Comparison of ENCODE assay signal across 1 fruit fly cellular context in the genomic region with DNA sequence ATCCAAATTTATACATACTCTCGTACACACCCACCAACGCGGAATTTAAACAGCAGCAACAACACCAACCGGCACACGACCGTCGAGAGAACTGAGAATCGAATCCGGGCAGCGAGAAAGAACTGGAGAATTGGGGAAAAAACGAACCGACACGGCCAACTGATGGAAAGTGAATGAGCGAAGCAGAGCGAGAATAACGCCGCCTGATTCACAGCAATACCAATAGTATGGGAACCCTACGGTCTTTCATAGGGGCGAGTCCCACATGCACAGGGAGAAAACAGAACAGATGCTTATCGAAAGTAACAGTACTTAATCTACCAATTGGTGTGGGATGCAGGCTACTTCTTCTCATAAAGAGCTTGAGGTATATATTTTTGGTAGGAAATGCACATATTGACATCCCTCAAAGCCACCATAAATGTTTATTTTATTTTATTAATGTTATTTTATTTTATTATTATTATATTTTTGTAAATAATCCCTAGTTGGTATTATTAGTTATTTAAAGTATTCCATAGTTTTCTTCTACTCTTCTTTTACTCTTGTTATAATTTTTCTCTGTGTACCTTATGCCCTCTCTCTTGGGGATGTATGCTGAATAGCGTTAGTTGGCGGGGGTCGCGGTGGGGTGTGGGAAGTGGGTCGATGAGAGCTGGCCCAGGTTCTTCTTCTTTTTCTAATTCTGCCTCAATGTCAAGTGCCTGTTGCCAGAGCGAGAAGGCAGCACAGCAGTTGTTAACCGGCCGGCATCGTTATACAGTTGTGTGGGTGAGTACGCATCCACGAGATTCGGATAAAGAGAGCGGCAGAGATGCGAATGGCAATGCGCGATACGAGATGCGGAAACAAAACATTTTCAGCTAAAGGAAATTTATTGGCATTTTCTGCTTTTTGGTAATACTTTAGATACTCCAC.
TF ChIP-seq lines count a peak whose summit lies in the region.

Gene CG17544, minus strand, starts transcription at position 177 of the 918 bp plus-strand sequence.

TF ChIP-seq in whole organism, embryonic, 481 proteins besides CTCF, POLR2A, EP300 and RAD21 (continued from another document and continues in another):
- TF ChIP-seq sd (tag; optimal IDR thresholded peaks at IDR 0.05; lab: Kevin White, UChicago) = peak; percentile 75
- peak; percentile 81 for TF ChIP-seq CG15601 (tag; optimal IDR thresholded peaks at IDR 0.05; lab: Kevin White, UChicago)
- TF ChIP-seq CG4617 (GFP tag; optimal IDR thresholded peaks at IDR 0.05; lab: Kevin White, UChicago; ENCODE audit: borderline replicate concordance) = peak; percentile 36
- no peak for TF ChIP-seq ham (GFP tag; IDR thresholded peaks at IDR 0.05; lab: Robert Waterston, UW)
- no peak for TF ChIP-seq sim (GFP tag; IDR thresholded peaks at IDR 0.05; lab: Robert Waterston, UW)
- TF ChIP-seq Mrtf (GFP tag; IDR thresholded peaks at IDR 0.05; lab: Robert Waterston, UW) = 0 out of 3 replicates have a peak, but pooled peaks have one; percentile 52
- TF ChIP-seq CG34224 (GFP tag; IDR thresholded peaks at IDR 0.05; lab: Robert Waterston, UW; ENCODE audit: partially characterized antibody) = peak; percentile 48; the same call in 2 of the 3 replicates
- TF ChIP-seq CG31224 (GFP tag; IDR thresholded peaks at IDR 0.05; lab: Robert Waterston, UW) = peak; percentile 46; the same call in 1 of the 2 replicates
- no peak for TF ChIP-seq ro (GFP tag; IDR thresholded peaks at IDR 0.05; lab: Robert Waterston, UW)
- no peak for TF ChIP-seq ato (GFP tag; IDR thresholded peaks at IDR 0.05; lab: Robert Waterston, UW; ENCODE audit: partially characterized antibody)
- peak; percentile 71 for TF ChIP-seq CG15696 (tag; optimal IDR thresholded peaks at IDR 0.05; lab: Kevin White, UChicago)
- no peak for TF ChIP-seq zen2 (GFP tag; IDR thresholded peaks at IDR 0.05; lab: Robert Waterston, UW; ENCODE audit: partially characterized antibody)
- TF ChIP-seq CG11093 (GFP tag; IDR thresholded peaks at IDR 0.05; lab: Robert Waterston, UW) = peak; percentile 50; the same call in 1 of the 3 replicates
- peak; percentile 62 for TF ChIP-seq az2 (GFP tag; optimal IDR thresholded peaks at IDR 0.05; lab: Kevin White, UChicago)
- peak; percentile 90 for TF ChIP-seq cg (GFP tag; optimal IDR thresholded peaks at IDR 0.05; lab: Kevin White, UChicago)
- TF ChIP-seq da (GFP tag; optimal IDR thresholded peaks at IDR 0.05; lab: Kevin White, UChicago) = no peak
- TF ChIP-seq CG11695 (GFP tag; IDR thresholded peaks at IDR 0.05; lab: Robert Waterston, UW) = 0 out of 3 replicates have a peak, but pooled peaks have one; percentile 64
- peak; percentile 68 for TF ChIP-seq mirr (GFP tag; optimal IDR thresholded peaks at IDR 0.05; lab: Kevin White, UChicago)
- peak; percentile 33 for TF ChIP-seq pnt (GFP tag; optimal IDR thresholded peaks at IDR 0.05; lab: Kevin White, UChicago)
- TF ChIP-seq MBD-R2 (GFP tag; IDR thresholded peaks at IDR 0.05; lab: Robert Waterston, UW) = no peak; the same call in 1 of the 2 replicates
- no peak for TF ChIP-seq Atf-2 (GFP tag; optimal IDR thresholded peaks at IDR 0.05; lab: Kevin White, UChicago)
- TF ChIP-seq CG10274 (GFP tag; optimal IDR thresholded peaks at IDR 0.05; lab: Kevin White, UChicago) = peak; percentile 56
- TF ChIP-seq disco-r (GFP tag; optimal IDR thresholded peaks at IDR 0.05; lab: Kevin White, UChicago) = no peak
- no peak for TF ChIP-seq Sin3A (optimal IDR thresholded peaks at IDR 0.05; lab: Kevin White, UChicago)
- peak; percentile 81 for TF ChIP-seq CG13296 (GFP tag; optimal IDR thresholded peaks at IDR 0.05; lab: Kevin White, UChicago)
- no peak for TF ChIP-seq emc (GFP tag; optimal IDR thresholded peaks at IDR 0.05; lab: Kevin White, UChicago)
- TF ChIP-seq CG6791 (GFP tag; IDR thresholded peaks at IDR 0.05; lab: Robert Waterston, UW; ENCODE audit: partially characterized antibody) = peak; percentile 32; the same call in 1 of the 3 replicates
- peak; percentile 99 for TF ChIP-seq CG17385 (GFP tag; optimal IDR thresholded peaks at IDR 0.05; lab: Kevin White, UChicago)
- peak; percentile 74 for TF ChIP-seq nerfin-1 (tag; optimal IDR thresholded peaks at IDR 0.05; lab: Kevin White, UChicago)
- peak; percentile 11; the same call in 1 of the 3 replicates for TF ChIP-seq jigr1 (GFP tag; IDR thresholded peaks at IDR 0.05; lab: Robert Waterston, UW)
- TF ChIP-seq caup (GFP tag; optimal IDR thresholded peaks at IDR 0.05; lab: Kevin White, UChicago; ENCODE audit: severe bottlenecking) = peak; percentile 72
- TF ChIP-seq CG10366 (GFP tag; IDR thresholded peaks at IDR 0.05; lab: Robert Waterston, UW) = no peak; the same call in 1 of the 2 replicates
- TF ChIP-seq CG7357 (GFP tag; IDR thresholded peaks at IDR 0.05; lab: Robert Waterston, UW) = 0 out of 3 replicates have a peak, but pooled peaks have one; percentile 42
- TF ChIP-seq CG9437 (GFP tag; optimal IDR thresholded peaks at IDR 0.05; lab: Kevin White, UChicago) = peak; percentile 82
- no peak for TF ChIP-seq Lpt (GFP tag; optimal IDR thresholded peaks at IDR 0.05; lab: Kevin White, UChicago)
- TF ChIP-seq sens (GFP tag; lab: Kevin White, UChicago) = peak; percentile 84
- no peak for TF ChIP-seq HmgD (GFP tag; optimal IDR thresholded peaks at IDR 0.05; lab: Kevin White, UChicago)
- TF ChIP-seq ac (GFP tag; optimal IDR thresholded peaks at IDR 0.05; lab: Kevin White, UChicago) = peak; percentile 9
- TF ChIP-seq D (optimal IDR thresholded peaks at IDR 0.05; lab: Kevin White, UChicago) = no peak
- peak; percentile 83 for TF ChIP-seq D (GFP tag; optimal IDR thresholded peaks at IDR 0.05; lab: Kevin White, UChicago)
- no peak for TF ChIP-seq CG11696 (GFP tag; IDR thresholded peaks at IDR 0.05; lab: Robert Waterston, UW)
- peak; percentile 12 for TF ChIP-seq CG18011 (GFP tag; optimal IDR thresholded peaks at IDR 0.05; lab: Kevin White, UChicago)
- TF ChIP-seq Poxn (GFP tag; IDR thresholded peaks at IDR 0.05; lab: Robert Waterston, UW) = 0 out of 2 replicates have a peak, but pooled peaks have one; percentile 51
- peak; percentile 89 for TF ChIP-seq CG10979 (tag; optimal IDR thresholded peaks at IDR 0.05; lab: Kevin White, UChicago)
- peak; percentile 49; the same call in 1 of the 3 replicates for TF ChIP-seq ase (GFP tag; IDR thresholded peaks at IDR 0.05; lab: Robert Waterston, UW)
- TF ChIP-seq tll (GFP tag; optimal IDR thresholded peaks at IDR 0.05; lab: Kevin White, UChicago) = no peak
- no peak for TF ChIP-seq slou (GFP tag; optimal IDR thresholded peaks at IDR 0.05; lab: Kevin White, UChicago)
- TF ChIP-seq mam (GFP tag; optimal IDR thresholded peaks at IDR 0.05; lab: Kevin White, UChicago) = peak; percentile 63
- TF ChIP-seq NK7.1 (GFP tag; optimal IDR thresholded peaks at IDR 0.05; lab: Kevin White, UChicago) = no peak
- TF ChIP-seq CG8924 (tag; optimal IDR thresholded peaks at IDR 0.05; lab: Kevin White, UChicago) = peak; percentile 92
- peak; percentile 88 for TF ChIP-seq Hand (GFP tag; optimal IDR thresholded peaks at IDR 0.05; lab: Kevin White, UChicago)
- peak; percentile 36 for TF ChIP-seq CG3407 (GFP tag; optimal IDR thresholded peaks at IDR 0.05; lab: Kevin White, UChicago)
- peak; percentile 83 for TF ChIP-seq CG10267 (tag; optimal IDR thresholded peaks at IDR 0.05; lab: Kevin White, UChicago)
- no peak for TF ChIP-seq GATAe (GFP tag; conservative IDR thresholded peaks at IDR 0.05; lab: Robert Waterston, UW)
- TF ChIP-seq dan (GFP tag; IDR thresholded peaks at IDR 0.05; lab: Robert Waterston, UW) = no peak
- peak; percentile 71 for TF ChIP-seq Sox102F (GFP tag; optimal IDR thresholded peaks at IDR 0.05; lab: Kevin White, UChicago)
- TF ChIP-seq CG12769 (tag; optimal IDR thresholded peaks at IDR 0.05; lab: Kevin White, UChicago) = peak; percentile 83
- no peak for TF ChIP-seq bab2 (GFP tag; optimal IDR thresholded peaks at IDR 0.05; lab: Kevin White, UChicago)
- no peak for TF ChIP-seq Bdp1 (GFP tag; optimal IDR thresholded peaks at IDR 0.05; lab: Kevin White, UChicago)
- TF ChIP-seq pb (GFP tag; optimal IDR thresholded peaks at IDR 0.05; lab: Kevin White, UChicago) = no peak
- TF ChIP-seq CG17802 (tag; optimal IDR thresholded peaks at IDR 0.05; lab: Kevin White, UChicago) = peak; percentile 4
- peak; percentile 92 for TF ChIP-seq CG18262 (tag; optimal IDR thresholded peaks at IDR 0.05; lab: Kevin White, UChicago)
- peak; percentile 83 for TF ChIP-seq CG33557 (GFP tag; optimal IDR thresholded peaks at IDR 0.05; lab: Kevin White, UChicago)
- peak; percentile 40 for TF ChIP-seq CG15514 (GFP tag; optimal IDR thresholded peaks at IDR 0.05; lab: Kevin White, UChicago)
- no peak for TF ChIP-seq ara (GFP tag; IDR thresholded peaks at IDR 0.05; lab: Robert Waterston, UW)
- TF ChIP-seq Max (GFP tag; optimal IDR thresholded peaks at IDR 0.05; lab: Kevin White, UChicago) = no peak
- peak; percentile 69 for TF ChIP-seq Xrp1 (GFP tag; IDR thresholded peaks at IDR 0.05; lab: Robert Waterston, UW)
- TF ChIP-seq Sry-β (GFP tag; optimal IDR thresholded peaks at IDR 0.05; lab: Kevin White, UChicago) = peak; percentile 87
- TF ChIP-seq CG32772 (GFP tag; IDR thresholded peaks at IDR 0.05; lab: Robert Waterston, UW) = peak; percentile 37; the same call in 1 of the 2 replicates
- no peak for TF ChIP-seq knrl (GFP tag; IDR thresholded peaks at IDR 0.05; lab: Robert Waterston, UW; ENCODE audit: partially characterized antibody)
- peak; percentile 90 for TF ChIP-seq CoRest (tag; optimal IDR thresholded peaks at IDR 0.05; lab: Kevin White, UChicago)
- peak; percentile 30 for TF ChIP-seq CG5180 (GFP tag; optimal IDR thresholded peaks at IDR 0.05; lab: Kevin White, UChicago)
- TF ChIP-seq CG17186 (GFP tag; optimal IDR thresholded peaks at IDR 0.05; lab: Kevin White, UChicago) = no peak
- peak; percentile 67 for TF ChIP-seq CG4404 (GFP tag; IDR thresholded peaks at IDR 0.05; lab: Robert Waterston, UW)
- no peak for TF ChIP-seq CG11398 (GFP tag; optimal IDR thresholded peaks at IDR 0.05; lab: Kevin White, UChicago)
- TF ChIP-seq CG2678 (tag; optimal IDR thresholded peaks at IDR 0.05; lab: Kevin White, UChicago) = peak; percentile 93
- TF ChIP-seq CG2129 (GFP tag; IDR thresholded peaks at IDR 0.05; lab: Robert Waterston, UW; ENCODE audit: partially characterized antibody) = no peak
- TF ChIP-seq CG4360 (GFP tag; IDR thresholded peaks at IDR 0.05; lab: Robert Waterston, UW) = peak; percentile 30; the same call in 1 of the 2 replicates
- peak; percentile 42 for TF ChIP-seq slp2 (GFP tag; optimal IDR thresholded peaks at IDR 0.05; lab: Kevin White, UChicago)
- peak; percentile 87 for TF ChIP-seq CG17361 (GFP tag; IDR thresholded peaks at IDR 0.05; lab: Robert Waterston, UW)
- peak; percentile 86 for TF ChIP-seq CG11504 (tag; optimal IDR thresholded peaks at IDR 0.05; lab: Kevin White, UChicago)
- TF ChIP-seq Taf1 (GFP tag; IDR thresholded peaks at IDR 0.05; lab: Robert Waterston, UW) = peak; percentile 9; the same call in 1 of the 2 replicates
- TF ChIP-seq jing (GFP tag; optimal IDR thresholded peaks at IDR 0.05; lab: Kevin White, UChicago) = no peak
- peak; percentile 60 for TF ChIP-seq Rfx (GFP tag; IDR thresholded peaks at IDR 0.05; lab: Robert Waterston, UW)
- peak; percentile 3 for TF ChIP-seq pfk (GFP tag; optimal IDR thresholded peaks at IDR 0.05; lab: Kevin White, UChicago)
- TF ChIP-seq CG4730 (GFP tag; IDR thresholded peaks at IDR 0.05; lab: Robert Waterston, UW) = no peak; the same call in none of the 2 replicates
- no peak for TF ChIP-seq CG3838 (GFP tag; optimal IDR thresholded peaks at IDR 0.05; lab: Kevin White, UChicago)
- peak; percentile 91 for TF ChIP-seq Hmr (GFP tag; optimal IDR thresholded peaks at IDR 0.05; lab: Kevin White, UChicago)
- TF ChIP-seq BtbVII (GFP tag; optimal IDR thresholded peaks at IDR 0.05; lab: Kevin White, UChicago) = peak; percentile 84
- peak; percentile 86 for TF ChIP-seq Hr3 (GFP tag; optimal IDR thresholded peaks at IDR 0.05; lab: Kevin White, UChicago)
- peak; percentile 59 for TF ChIP-seq Chrac-16 (GFP tag; optimal IDR thresholded peaks at IDR 0.05; lab: Kevin White, UChicago)
- peak; percentile 58 for TF ChIP-seq zfh2 (GFP tag; optimal IDR thresholded peaks at IDR 0.05; lab: Kevin White, UChicago)
- no peak for TF ChIP-seq usp (GFP tag; optimal IDR thresholded peaks at IDR 0.05; lab: Kevin White, UChicago)
- peak; percentile 42 for TF ChIP-seq CG2202 (tag; optimal IDR thresholded peaks at IDR 0.05; lab: Kevin White, UChicago)
- no peak for TF ChIP-seq Dip3 (GFP tag; optimal IDR thresholded peaks at IDR 0.05; lab: Kevin White, UChicago)
- peak; percentile 42; the same call in 1 of the 2 replicates for TF ChIP-seq amos (GFP tag; IDR thresholded peaks at IDR 0.05; lab: Robert Waterston, UW; ENCODE audit: partially characterized antibody)
- peak; percentile 8 for TF ChIP-seq Lhr (GFP tag; optimal IDR thresholded peaks at IDR 0.05; lab: Kevin White, UChicago)
- peak; percentile 83 for TF ChIP-seq phol (tag; optimal IDR thresholded peaks at IDR 0.05; lab: Kevin White, UChicago)
- TF ChIP-seq hkb (optimal IDR thresholded peaks at IDR 0.05; lab: Kevin White, UChicago) = no peak
- no peak; the same call in none of the 2 replicates for TF ChIP-seq hkb (GFP tag; IDR thresholded peaks at IDR 0.05; lab: Robert Waterston, UW)
- peak; percentile 61; the same call in 2 of the 3 replicates for TF ChIP-seq CG14860 (GFP tag; IDR thresholded peaks at IDR 0.05; lab: Robert Waterston, UW; ENCODE audit: partially characterized antibody)
- TF ChIP-seq CG13624 (GFP tag; optimal IDR thresholded peaks at IDR 0.05; lab: Kevin White, UChicago) = peak; percentile 18
- TF ChIP-seq MTF-1 (GFP tag; optimal IDR thresholded peaks at IDR 0.05; lab: Kevin White, UChicago; ENCODE audit: borderline replicate concordance) = peak; percentile 32
- TF ChIP-seq Oaz (GFP tag; IDR thresholded peaks at IDR 0.05; lab: Robert Waterston, UW) = no peak
- TF ChIP-seq CG3065 (GFP tag; optimal IDR thresholded peaks at IDR 0.05; lab: Kevin White, UChicago) = peak; percentile 33
- no peak for TF ChIP-seq CG11723 (GFP tag; optimal IDR thresholded peaks at IDR 0.05; lab: Kevin White, UChicago)
- peak; percentile 6 for TF ChIP-seq CG31388 (GFP tag; optimal IDR thresholded peaks at IDR 0.05; lab: Kevin White, UChicago)
- peak; percentile 88 for TF ChIP-seq scrt (GFP tag; optimal IDR thresholded peaks at IDR 0.05; lab: Kevin White, UChicago)
- TF ChIP-seq H15 (GFP tag; IDR thresholded peaks at IDR 0.05; lab: Robert Waterston, UW) = peak; percentile 11; the same call in 1 of the 3 replicates
- TF ChIP-seq oc (tag; optimal IDR thresholded peaks at IDR 0.05; lab: Kevin White, UChicago) = peak; percentile 77
- TF ChIP-seq Trl (optimal IDR thresholded peaks at IDR 0.05; lab: Kevin White, UChicago) = peak; percentile 67 to 71
- peak; percentile 14 for TF ChIP-seq Trl (GFP tag; optimal IDR thresholded peaks at IDR 0.05; lab: Kevin White, UChicago)
- peak; percentile 89 for TF ChIP-seq CG2712 (tag; optimal IDR thresholded peaks at IDR 0.05; lab: Kevin White, UChicago)
- TF ChIP-seq zen (tag; optimal IDR thresholded peaks at IDR 0.05; lab: Kevin White, UChicago) = peak; percentile 62
- TF ChIP-seq sens-2 (GFP tag; IDR thresholded peaks at IDR 0.05; lab: Robert Waterston, UW) = peak; percentile 60; the same call in 1 of the 2 replicates
